Fruit fly (Drosophila melanogaster): ENCODE measurements around the gene CG7110.

Gene CG7110

DNA sequence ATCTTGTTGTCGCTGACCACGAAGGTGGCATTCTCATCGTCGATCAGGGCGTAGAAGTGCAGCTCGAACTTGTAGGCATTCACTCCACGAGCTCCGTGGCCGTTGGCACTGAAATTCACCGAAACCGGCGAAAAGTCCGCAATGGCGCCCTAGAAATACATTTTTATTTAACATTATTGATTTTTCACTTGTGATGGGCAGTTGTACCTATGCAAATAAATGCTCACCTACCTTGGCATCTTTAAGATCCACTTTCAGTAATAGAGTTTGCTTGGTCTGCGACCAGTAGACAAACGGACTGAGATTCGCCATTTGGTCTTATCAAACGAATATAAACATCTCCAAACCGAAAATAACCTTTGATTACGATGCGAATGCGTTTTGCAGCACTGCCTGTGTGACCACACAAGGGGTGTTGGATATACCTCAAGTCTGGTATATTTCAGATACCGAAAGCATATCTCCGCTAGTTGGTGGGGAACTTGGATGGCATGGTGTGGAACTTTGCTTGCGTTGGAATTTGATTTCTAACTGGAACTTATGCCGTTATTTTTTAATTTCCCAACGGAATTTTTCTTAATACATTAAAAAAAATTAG lies 46.6 kb downstream of the CG7110 start, which contains the start of gene Hacd2 (continued):
- TF ChIP-seq Ravus (GFP tag; IDR thresholded peaks at IDR 0.05) (no peak), CG9932 (GFP tag; IDR thresholded peaks at IDR 0.05) (peak; percentile 43; the same call in 1 of the 2 replicates), HLH54F (GFP tag; optimal IDR thresholded peaks at IDR 0.05) (peak; percentile 39), bsh (GFP tag; optimal IDR thresholded peaks at IDR 0.05) (no peak), D19A (tag; optimal IDR thresholded peaks at IDR 0.05) (no peak), CG16863 (GFP tag; optimal IDR thresholded peaks at IDR 0.05) (no peak), Camta (GFP tag; optimal IDR thresholded peaks at IDR 0.05) (no peak), TFAM (GFP tag; optimal IDR thresholded peaks at IDR 0.05) (no peak), CG32532 (GFP tag; IDR thresholded peaks at IDR 0.05) (no peak), CG1602 (GFP tag; optimal IDR thresholded peaks at IDR 0.05) (no peak), CG43689 (GFP tag; IDR thresholded peaks at IDR 0.05) (no peak), exex (tag; optimal IDR thresholded peaks at IDR 0.05) (no peak), CG17359 (tag; optimal IDR thresholded peaks at IDR 0.05) (no peak), CG3847 (GFP tag; IDR thresholded peaks at IDR 0.05) (peak; percentile 71), pros (GFP tag; optimal IDR thresholded peaks at IDR 0.05) (no peak), seq (GFP tag; IDR thresholded peaks at IDR 0.05) (no peak), CG14014 (GFP tag; IDR thresholded peaks at IDR 0.05) (0 out of 2 replicates have a peak, but pooled peaks have one; percentile 9), CG4617 (GFP tag; optimal IDR thresholded peaks at IDR 0.05; ENCODE audit: borderline replicate concordance) (peak; percentile 73), CG17612 (GFP tag; IDR thresholded peaks at IDR 0.05) (no peak), hth (optimal IDR thresholded peaks at IDR 0.05) (no peak), Doc2 (GFP tag; IDR thresholded peaks at IDR 0.05) (no peak), Dek (tag; optimal IDR thresholded peaks at IDR 0.05) (peak; percentile 31), btn (GFP tag; optimal IDR thresholded peaks at IDR 0.05) (no peak), CG8388 (GFP tag; optimal IDR thresholded peaks at IDR 0.05) (no peak), CG15696 (tag; optimal IDR thresholded peaks at IDR 0.05) (no peak), fu2 (GFP tag; optimal IDR thresholded peaks at IDR 0.05) (peak; percentile 11), kay (GFP tag; optimal IDR thresholded peaks at IDR 0.05) (no peak), tin (GFP tag; optimal IDR thresholded peaks at IDR 0.05) (peak; percentile 6), zfh1 (GFP tag; IDR thresholded peaks at IDR 0.05) (0 out of 3 replicates have a peak, but pooled peaks have one; percentile 29), CG8281 (tag; optimal IDR thresholded peaks at IDR 0.05) (no peak), ftz-f1 (GFP tag; optimal IDR thresholded peaks at IDR 0.05) (peak; percentile 36), crp (GFP tag; optimal IDR thresholded peaks at IDR 0.05) (no peak), Mes4 (GFP tag; optimal IDR thresholded peaks at IDR 0.05) (no peak), CG9609 (GFP tag; optimal IDR thresholded peaks at IDR 0.05) (peak; percentile 11), CG8924 (tag; optimal IDR thresholded peaks at IDR 0.05) (no peak), salm (tag; optimal IDR thresholded peaks at IDR 0.05) (no peak), CG7928 (GFP tag; optimal IDR thresholded peaks at IDR 0.05) (no peak), CG34224 (GFP tag; IDR thresholded peaks at IDR 0.05; ENCODE audit: partially characterized antibody) (no peak), grn (GFP tag; optimal IDR thresholded peaks at IDR 0.05) (peak; percentile 57), CG33557 (GFP tag; optimal IDR thresholded peaks at IDR 0.05) (no peak), Tbp (GFP tag; optimal IDR thresholded peaks at IDR 0.05) (no peak), ab (GFP tag; optimal IDR thresholded peaks at IDR 0.05) (no peak), bigmax (GFP tag; optimal IDR thresholded peaks at IDR 0.05) (peak; percentile 71), gsb (GFP tag; IDR thresholded peaks at IDR 0.05) (no peak), CoRest (tag; optimal IDR thresholded peaks at IDR 0.05) (peak; percentile 65), hb (GFP tag; IDR thresholded peaks at IDR 0.05; ENCODE audit: partially characterized antibody) (no peak), aop (GFP tag; IDR thresholded peaks at IDR 0.05) (no peak), Deaf1 (tag; optimal IDR thresholded peaks at IDR 0.05) (no peak), scrt (GFP tag; optimal IDR thresholded peaks at IDR 0.05) (no peak), YL-1 (GFP tag; optimal IDR thresholded peaks at IDR 0.05) (peak; percentile 77), cas (GFP tag; IDR thresholded peaks at IDR 0.05) (no peak)
